Worm (Caenorhabditis elegans) whole organism, L3 larva: Measurements from ENCODE around the gene T25B9.3.

Experiments
- R02D3.7 ChIP-seq: fragments of 150-350 bp; optimal IDR thresholded peaks from 2 replicates; lab custom pipeline; 2014; ENCODE audit warnings: missing biosample characterization, missing genetic modification characterization
- ZK546.5 ChIP-seq: sonication (generic microtip); optimal IDR thresholded peaks from 2 replicates; lab custom pipeline; 2017; ENCODE audit warnings: missing biosample characterization, missing genetic modification characterization
- ama-1 ChIP-seq: fragments of 150-350 bp; optimal IDR thresholded peaks from 2 replicates; lab custom pipeline; 2018
- ceh-16 ChIP-seq: sonication (generic microtip); optimal IDR thresholded peaks from 2 replicates; lab custom pipeline; 2017; ENCODE audit warnings: missing biosample characterization, missing genetic modification characterization
- ceh-28 ChIP-seq: fragments of 150-350 bp; optimal IDR thresholded peaks from 2 replicates; lab custom pipeline; 2014; ENCODE audit warnings: missing biosample characterization, missing genetic modification reagents, missing genetic modification characterization
- ceh-82 ChIP-seq: fragments of 150-350 bp; optimal IDR thresholded peaks from 2 replicates; lab custom pipeline; 2014; ENCODE audit warnings: missing biosample characterization, missing genetic modification characterization
- daf-12 ChIP-seq: fragments of 150-350 bp; optimal IDR thresholded peaks from 2 replicates; lab custom pipeline; 2014; ENCODE audit warnings: missing biosample characterization, missing genetic modification reagents, missing genetic modification characterization
- egl-27 ChIP-seq: sonication (generic microtip); optimal IDR thresholded peaks from 4 replicates; lab custom pipeline; 2017; ENCODE audit warnings: missing biosample characterization, missing genetic modification reagents, missing genetic modification characterization
- egl-5 ChIP-seq: fragments of 150-350 bp; optimal IDR thresholded peaks from 2 replicates; lab custom pipeline; 2017; ENCODE audit warnings: missing biosample characterization, missing genetic modification reagents, missing genetic modification characterization, inconsistent platforms
- elt-2 ChIP-seq: sonication (generic microtip); optimal IDR thresholded peaks from 2 replicates; lab custom pipeline; 2016; ENCODE audit warnings: missing genetic modification reagents, mild to moderate bottlenecking, missing genetic modification characterization, missing compliant biosample characterization
- elt-3 ChIP-seq, 3 experiments: fragments of 150-350 bp in 1 of 3; sonication (generic microtip) in 2 of 3; optimal IDR thresholded peaks; 2 replicates in 2 of 3; 4 replicates in 1 of 3; lab custom pipeline; 2014 to 2017; ENCODE audit warnings: missing biosample characterization in 3 of 3, missing genetic modification characterization in 3 of 3
- fkh-2 ChIP-seq: fragments of 150-350 bp; optimal IDR thresholded peaks from 2 replicates; lab custom pipeline; 2014; ENCODE audit warnings: missing biosample characterization, missing genetic modification reagents, missing genetic modification characterization
- fos-1 ChIP-seq: fragments of 150-350 bp; optimal IDR thresholded peaks from 2 replicates; lab custom pipeline; 2014; ENCODE audit warnings: missing biosample characterization, missing genetic modification characterization
- hmg-11 ChIP-seq: sonication (generic microtip); optimal IDR thresholded peaks from 2 replicates; lab custom pipeline; 2016; ENCODE audit warnings: missing genetic modification characterization, missing compliant biosample characterization
- jun-1 ChIP-seq: fragments of 150-350 bp; optimal IDR thresholded peaks from 2 replicates; lab custom pipeline; 2014; ENCODE audit warnings: missing biosample characterization, missing genetic modification reagents, missing genetic modification characterization
- lin-15B ChIP-seq: fragments of 150-350 bp; optimal IDR thresholded peaks from 2 replicates; lab custom pipeline; 2014; ENCODE audit warnings: missing biosample characterization, missing genetic modification characterization
- lin-39 ChIP-seq: fragments of 150-350 bp; optimal IDR thresholded peaks from 2 replicates; lab custom pipeline; 2018; ENCODE audit warnings: missing biosample characterization, missing genetic modification reagents, missing genetic modification characterization
- mdl-1 ChIP-seq: fragments of 150-350 bp; optimal IDR thresholded peaks from 2 replicates; lab custom pipeline; 2014; ENCODE audit warnings: missing biosample characterization, missing genetic modification characterization
- nfya-1 ChIP-seq: sonication (generic microtip); optimal IDR thresholded peaks from 2 replicates; lab custom pipeline; 2017; ENCODE audit warnings: missing genetic modification characterization, mild to moderate bottlenecking, missing compliant biosample characterization, antibody characterized with exemption, moderate library complexity; ENCODE audit not compliant: insufficient read depth
- nhr-12 ChIP-seq: fragments of 150-350 bp; optimal IDR thresholded peaks from 2 replicates; lab custom pipeline; 2014; ENCODE audit warnings: missing biosample characterization, missing genetic modification characterization
- nhr-23 ChIP-seq: fragments of 150-350 bp; optimal IDR thresholded peaks from 2 replicates; lab custom pipeline; 2014; ENCODE audit warnings: missing biosample characterization, missing genetic modification reagents, missing genetic modification characterization
- nhr-25 ChIP-seq: sonication (generic microtip); optimal IDR thresholded peaks from 2 replicates; lab custom pipeline; 2017; ENCODE audit warnings: missing biosample characterization, missing genetic modification characterization
- nhr-76 ChIP-seq: fragments of 150-350 bp; sonication (generic microtip); optimal IDR thresholded peaks from 5 replicates; lab custom pipeline; 2014; ENCODE audit warnings: missing biosample characterization, missing genetic modification characterization
- nhr-77 ChIP-seq: fragments of 150-350 bp; optimal IDR thresholded peaks from 2 replicates; lab custom pipeline; 2014; ENCODE audit warnings: missing biosample characterization, missing genetic modification characterization
- pha-4 ChIP-seq: fragments of 150-350 bp; optimal IDR thresholded peaks from 2 replicates; lab custom pipeline; 2014; ENCODE audit warnings: missing biosample characterization, missing genetic modification reagents, missing genetic modification characterization
- pqm-1 ChIP-seq: fragments of 150-350 bp; optimal IDR thresholded peaks from 2 replicates; lab custom pipeline; 2017; ENCODE audit warnings: missing biosample characterization, missing genetic modification characterization, inconsistent platforms
- skn-1 ChIP-seq: fragments of 150-350 bp; optimal IDR thresholded peaks from 2 replicates; lab custom pipeline; 2014; ENCODE audit warnings: missing biosample characterization, missing genetic modification characterization
- snpc-4 ChIP-seq: fragments of 150-350 bp; optimal IDR thresholded peaks from 2 replicates; lab custom pipeline; 2014; ENCODE audit warnings: missing biosample characterization, missing genetic modification characterization
- tbx-2 ChIP-seq: sonication (generic microtip); optimal IDR thresholded peaks from 2 replicates; lab custom pipeline; 2016; ENCODE audit warnings: mild to moderate bottlenecking, missing genetic modification characterization, missing compliant biosample characterization
- unc-39 ChIP-seq: sonication (generic microtip); optimal IDR thresholded peaks from 4 replicates; lab custom pipeline; 2017; ENCODE audit warnings: missing biosample characterization, missing genetic modification characterization
- unc-62 ChIP-seq: fragments of 150-350 bp; sonication (generic microtip); optimal IDR thresholded peaks from 4 replicates; lab custom pipeline; 2014; ENCODE audit warnings: missing biosample characterization, missing genetic modification reagents, missing genetic modification characterization

Gene T25B9.3

ce11 chrIV:10744475-10744874 lies at the start of gene T25B9.3:
Gene T25B9.3, plus strand, starts transcription at chrIV:10744775.
- no peak for TF ChIP-seq ZK546.5
- no peak for TF ChIP-seq tbx-2 (tag; lab: Kevin White, UChicago)
- TF ChIP-seq, all 47 proteins: peak for 0

DNA sequence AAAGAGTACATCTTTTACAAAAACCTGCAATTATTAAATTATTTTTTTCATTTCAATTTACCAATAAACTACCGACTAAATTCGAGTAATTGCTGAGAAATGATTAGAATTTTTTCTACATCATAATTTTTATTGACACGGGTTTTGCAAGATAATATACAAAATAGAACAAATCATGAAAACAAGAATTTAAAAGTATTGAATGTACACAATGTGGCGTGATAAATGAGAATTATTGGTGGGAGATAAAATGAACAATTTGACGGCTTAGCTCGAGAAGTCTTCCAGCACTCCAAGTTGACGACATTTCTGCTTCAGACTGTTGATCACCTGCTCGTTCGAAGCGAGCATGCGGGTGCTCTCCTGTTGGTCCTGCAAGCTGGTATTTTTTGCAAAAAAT lies 49.4 kb upstream of the T25B9.3 start, which contains the start of gene R102.4:
TSS of gene R102.4 (minus strand) at position 101 of the 400 bp plus-strand sequence.
- TF ChIP-seq nhr-25 (tag; lab: Kevin White, UChicago): no peak
- TF ChIP-seq tbx-2 (tag; lab: Kevin White, UChicago): no peak
- no peak for TF ChIP-seq nhr-77
- no peak for TF ChIP-seq elt-3 (tag; optimal IDR thresholded peaks at IDR 0.05; lab: Kevin White, UChicago)
- TF ChIP-seq hmg-11: no peak
- TF ChIP-seq unc-62 (GFP tag; lab: Kevin White, UChicago): no peak
- no peak for TF ChIP-seq skn-1 (tag; lab: Kevin White, UChicago)
- no peak for TF ChIP-seq fkh-2

- TF ChIP-seq skn-1 (tag; lab: Kevin White, UChicago) (peak; percentile 1), ceh-28 (peak; percentile 33), nhr-25 (tag; lab: Kevin White, UChicago) (peak; percentile 86), elt-2 (peak; percentile 47), nhr-76 (tag; lab: Kevin White, UChicago) (no peak), pha-4 (tag; lab: Kevin White, UChicago) (peak; percentile 67), ceh-16 (tag; lab: Kevin White, UChicago) (no peak), R02D3.7 (tag; lab: Kevin White, UChicago) (no peak), ama-1 (lab: Kevin White, UChicago) (peak; percentile 8), lin-39 (peak; percentile 40), fos-1 (tag; lab: Kevin White, UChicago) (no peak), nhr-23 (tag; lab: Kevin White, UChicago) (peak; percentile 72), pqm-1 (tag; lab: Kevin White, UChicago) (peak; percentile 15), egl-5 (tag; lab: Kevin White, UChicago) (peak; percentile 58), mdl-1 (tag; lab: Kevin White, UChicago) (no peak), lin-15B (tag; lab: Kevin White, UChicago) (peak; percentile 23), jun-1 (tag; lab: Kevin White, UChicago) (peak; percentile 72), hmg-11 (peak; percentile 45), nfya-1 (peak; percentile 36), snpc-4 (tag; lab: Kevin White, UChicago) (peak; percentile 67)
These were observed 47.3 kb upstream of the T25B9.3 start, which contains the start of gene allo-1 for ce11 chrIV:10697022-10697979. Gene allo-1, minus strand, starts transcription at chrIV:10697072.

ce11 chrIV:10698486-10698885 lies 46.1 kb upstream of the T25B9.3 start:
- TF ChIP-seq nhr-23 (tag; lab: Kevin White, UChicago): no peak

ce11 chrIV:10699000-10699399 lies 45.6 kb upstream of the T25B9.3 start:
- TF ChIP-seq ceh-82 (tag; lab: Kevin White, UChicago) (no peak), egl-27 (no peak), snpc-4 (tag; lab: Kevin White, UChicago) (no peak), ceh-28 (no peak), ZK546.5 (no peak), unc-39 (tag; lab: Kevin White, UChicago) (no peak), daf-12 (tag; lab: Kevin White, UChicago) (no peak), nhr-76 (tag; lab: Kevin White, UChicago) (no peak), tbx-2 (tag; lab: Kevin White, UChicago) (no peak), nfya-1 (no peak), R02D3.7 (tag; lab: Kevin White, UChicago) (no peak), nhr-12 (tag; lab: Kevin White, UChicago) (no peak), pha-4 (tag; lab: Kevin White, UChicago) (no peak)
